Fruit fly (Drosophila melanogaster) whole organism, wandering third instar larva: Measurements from ENCODE around the gene VhaM9.7-c.

Experiments used
- CG32264 ChIP-seq: fragments of 200-800 bp; sonication (Bioruptor generic); optimal IDR thresholded peaks from 2 replicates; lab custom pipeline; 2016; ENCODE audit warnings: missing biosample characterization, missing genetic modification characterization
- CG9705 ChIP-seq: fragments of 200-800 bp; sonication (Bioruptor generic); optimal IDR thresholded peaks from 2 replicates; lab custom pipeline; 2018; ENCODE audit warnings: missing biosample characterization, mild to moderate bottlenecking, missing genetic modification characterization
- CrebA ChIP-seq: fragments of 200-800 bp; sonication (Bioruptor generic); optimal IDR thresholded peaks from 2 replicates; lab custom pipeline; 2016; ENCODE audit warnings: missing biosample characterization, mild to moderate bottlenecking, missing genetic modification characterization, borderline replicate concordance
- Dfd ChIP-seq: fragments of >200 bp; optimal IDR thresholded peaks from 2 replicates; lab custom pipeline; 2017; ENCODE audit warnings: missing biosample characterization, missing genetic modification characterization
- GATAd ChIP-seq: sonication (Bioruptor generic); optimal IDR thresholded peaks from 2 replicates; lab custom pipeline; 2016; ENCODE audit warnings: missing biosample characterization, missing genetic modification characterization
- HLH106 ChIP-seq: fragments of 200-800 bp; optimal IDR thresholded peaks from 3 replicates; lab custom pipeline; 2019; ENCODE audit warnings: missing biosample characterization, mild to moderate bottlenecking, missing genetic modification characterization, moderate library complexity
- Hr78 ChIP-seq: fragments of >200 bp; optimal IDR thresholded peaks from 2 replicates; lab custom pipeline; 2017; ENCODE audit warnings: missing biosample characterization, missing genetic modification characterization
- Hr83 ChIP-seq: fragments of 200-300 bp; sonication (Bioruptor generic); optimal IDR thresholded peaks from 2 replicates; lab custom pipeline; 2016; ENCODE audit warnings: missing biosample characterization, mild to moderate bottlenecking, missing genetic modification characterization, moderate library complexity; ENCODE audit not compliant: poor library complexity, severe bottlenecking
- Jra ChIP-seq: sonication (Bioruptor generic); optimal IDR thresholded peaks from 2 replicates; lab custom pipeline; 2016; ENCODE audit warnings: missing biosample characterization, missing genetic modification characterization
- Mio ChIP-seq: sonication (Bioruptor generic); optimal IDR thresholded peaks from 2 replicates; lab custom pipeline; 2016; ENCODE audit warnings: missing biosample characterization, missing genetic modification characterization
- Myc ChIP-seq: fragments of >200 bp; optimal IDR thresholded peaks from 2 replicates; lab custom pipeline; 2017
- N ChIP-seq: fragments of >200 bp; optimal IDR thresholded peaks from 2 replicates; lab custom pipeline; 2018; ENCODE audit warnings: missing biosample characterization, missing external identifiers, missing genetic modification characterization
- OdsH ChIP-seq: fragments of 200-800 bp; sonication (Bioruptor generic); optimal IDR thresholded peaks from 2 replicates; lab custom pipeline; 2016; ENCODE audit warnings: missing biosample characterization, mild to moderate bottlenecking, missing genetic modification characterization
- Rel ChIP-seq, 2 experiments: fragments of 200-800 bp; sonication (Bioruptor generic) in 1 of 2; optimal IDR thresholded peaks; 2 replicates in 1 of 2; 3 replicates in 1 of 2; lab custom pipeline; 2016 to 2019; ENCODE audit warnings: mild to moderate bottlenecking in 2 of 2, missing biosample characterization in 2 of 2, missing genetic modification characterization in 2 of 2, moderate library complexity in 1 of 2
- Sp1 ChIP-seq: fragments of 200-800 bp; sonication (Bioruptor generic); optimal IDR thresholded peaks from 3 replicates; lab custom pipeline; 2019; ENCODE audit warnings: missing biosample characterization, mild to moderate bottlenecking, missing genetic modification characterization, moderate library complexity
- Vsx2 ChIP-seq: fragments of 200-300, 225-300 bp; sonication (Bioruptor generic); optimal IDR thresholded peaks from 2 replicates; lab custom pipeline; 2018; ENCODE audit warnings: missing biosample characterization, missing genetic modification characterization; ENCODE audit not compliant: partially characterized antibody
- br ChIP-seq: fragments of 200-800 bp; sonication (Bioruptor generic); optimal IDR thresholded peaks from 2 replicates; lab custom pipeline; 2016; ENCODE audit warnings: missing biosample characterization, missing genetic modification characterization
- brk ChIP-seq: fragments of 200-800 bp; sonication (Bioruptor generic); optimal IDR thresholded peaks from 2 replicates; lab custom pipeline; 2016; ENCODE audit warnings: missing biosample characterization, mild to moderate bottlenecking, missing genetic modification characterization
- dl ChIP-seq, 2 experiments: fragments of 175-275, 200-275 bp in 1 of 2; fragments of 200-275 bp in 1 of 2; sonication (Bioruptor generic); optimal IDR thresholded peaks; lab custom pipeline; 2018; ENCODE audit warnings: mild to moderate bottlenecking in 2 of 2, missing biosample characterization in 2 of 2, missing genetic modification characterization in 2 of 2, moderate library complexity in 2 of 2; ENCODE audit not compliant: partially characterized antibody in 2 of 2, insufficient read depth in 1 of 2
- dmrt93B ChIP-seq: fragments of 200-800 bp; sonication (Bioruptor generic); optimal IDR thresholded peaks from 2 replicates; lab custom pipeline; 2018; ENCODE audit warnings: missing biosample characterization, mild to moderate bottlenecking, missing genetic modification characterization
- dsf ChIP-seq: sonication (Bioruptor generic); optimal IDR thresholded peaks from 2 replicates; lab custom pipeline; 2016; ENCODE audit warnings: missing biosample characterization, missing genetic modification characterization, borderline replicate concordance
- ey ChIP-seq: fragments of 200-800 bp; sonication (Bioruptor generic); optimal IDR thresholded peaks from 2 replicates; lab custom pipeline; 2016; ENCODE audit warnings: missing biosample characterization, missing genetic modification characterization
- foxo ChIP-seq, 2 experiments: fragments of 200-800 bp; sonication (Bioruptor generic); optimal IDR thresholded peaks; 2 replicates in 1 of 2; 3 replicates in 1 of 2; lab custom pipeline; 2016 to 2017; ENCODE audit warnings: missing biosample characterization in 2 of 2, missing genetic modification characterization in 2 of 2
- fru ChIP-seq: fragments of 200-800 bp; sonication (Bioruptor generic); optimal IDR thresholded peaks from 3 replicates; lab custom pipeline; 2016; ENCODE audit warnings: missing biosample characterization, mild to moderate bottlenecking, missing genetic modification characterization
- jim ChIP-seq: fragments of 175-275, 200-325 bp; sonication (Bioruptor generic); optimal IDR thresholded peaks from 2 replicates; lab custom pipeline; 2016; ENCODE audit warnings: missing biosample characterization, mild to moderate bottlenecking, missing genetic modification characterization
- lola ChIP-seq: fragments of >200 bp; optimal IDR thresholded peaks from 2 replicates; lab custom pipeline; 2017; ENCODE audit warnings: missing biosample characterization, missing genetic modification characterization
- psq ChIP-seq: fragments of 200-800 bp; sonication (Bioruptor generic); optimal IDR thresholded peaks from 3 replicates; lab custom pipeline; 2017; ENCODE audit warnings: missing biosample characterization, mild to moderate bottlenecking, missing genetic modification characterization, moderate library complexity
- rgr ChIP-seq: fragments of 200-800 bp; sonication (Bioruptor generic); optimal IDR thresholded peaks from 3 replicates; lab custom pipeline; 2016; ENCODE audit warnings: missing biosample characterization, mild to moderate bottlenecking, missing genetic modification characterization
- sage ChIP-seq: fragments of 200-800 bp; sonication (Bioruptor generic); optimal IDR thresholded peaks from 2 replicates; lab custom pipeline; 2016; ENCODE audit warnings: missing biosample characterization, mild to moderate bottlenecking, missing genetic modification characterization
- tai ChIP-seq: sonication (Bioruptor generic); optimal IDR thresholded peaks from 2 replicates; lab custom pipeline; 2016; ENCODE audit warnings: missing biosample characterization, missing genetic modification characterization
- woc ChIP-seq: sonication (Bioruptor generic); optimal IDR thresholded peaks from 2 replicates; lab custom pipeline; 2016; ENCODE audit warnings: missing biosample characterization, mild to moderate bottlenecking, missing genetic modification characterization

VhaM9.7-c gene

dm6 chr3L:4204239-4204638 is 17.6 kb upstream of the VhaM9.7-c start, which contains the start of gene CG15005:
CG15005 (minus strand) TSS chr3L:4204339.
- TF ChIP-seq OdsH (GFP tag; lab: Kevin White, UChicago) (no peak), woc (GFP tag; lab: Kevin White, UChicago) (no peak), Hr78 (GFP tag; lab: Kevin White, UChicago) (no peak), jim (GFP tag; lab: Kevin White, UChicago) (no peak), sage (GFP tag; lab: Kevin White, UChicago) (no peak)

- TF ChIP-seq Rel (GFP tag; optimal IDR thresholded peaks at IDR 0.05; lab: Kevin White, UChicago): no peak
- peak; percentile 57 for TF ChIP-seq Rel (tag; optimal IDR thresholded peaks at IDR 0.05; lab: Kevin White, UChicago)
- no peak for TF ChIP-seq tai (GFP tag; lab: Kevin White, UChicago)
- peak in 1 of 2 experiments; percentile 16 for TF ChIP-seq foxo (GFP tag; optimal IDR thresholded peaks at IDR 0.05; lab: Kevin White, UChicago)
Observed at dm6 chr3L:4193730-4194649, 7.3 kb upstream of the VhaM9.7-c start, which contains the start of gene CG43367. CG43367 (plus strand) TSS chr3L:4193993.

- peak; percentile 64 for TF ChIP-seq Myc (lab: Kevin White, UChicago)
- no peak for TF ChIP-seq fru (GFP tag; lab: Kevin White, UChicago)
- TF ChIP-seq woc (GFP tag; lab: Kevin White, UChicago): peak; percentile 9
Observed at dm6 chr3L:4187930-4188523, 1.4 kb upstream of the VhaM9.7-c start, which contains the start of the genes Teh2 and tipE. Teh2 (minus strand) TSS chr3L:4188023. tipE (plus strand) TSS chr3L:4188499.

- TF ChIP-seq rgr (GFP tag; lab: Kevin White, UChicago) (no peak), Hr83 (GFP tag; lab: Kevin White, UChicago) (no peak), fru (GFP tag; lab: Kevin White, UChicago) (no peak), br (GFP tag; lab: Kevin White, UChicago) (no peak)
Observed at dm6 chr3L:4185259-4185658, 1.4 kb downstream of the VhaM9.7-c start.

- no peak for TF ChIP-seq sage (GFP tag; lab: Kevin White, UChicago)
- no peak for TF ChIP-seq ey (GFP tag; lab: Kevin White, UChicago)
- TF ChIP-seq Sp1 (GFP tag; lab: Kevin White, UChicago): no peak
- TF ChIP-seq dl (GFP tag; optimal IDR thresholded peaks at IDR 0.05; lab: Kevin White, UChicago; ENCODE audit: insufficient read depth in 1 of 2, partially characterized antibody in 2 of 2): no peak
- no peak for TF ChIP-seq CG32264
- no peak for TF ChIP-seq dsf
- TF ChIP-seq brk: no peak
- no peak for TF ChIP-seq Vsx2 (GFP tag; lab: Kevin White, UChicago)
- TF ChIP-seq Hr83 (GFP tag; lab: Kevin White, UChicago): no peak
- TF ChIP-seq br (GFP tag; lab: Kevin White, UChicago): no peak
- TF ChIP-seq Dfd (GFP tag; lab: Kevin White, UChicago): no peak
- TF ChIP-seq woc (GFP tag; lab: Kevin White, UChicago): no peak
Observed at dm6 chr3L:4184563-4184962, 2.1 kb downstream of the VhaM9.7-c start, which contains the start of gene Teh3. Teh3 (minus strand) TSS chr3L:4184663.

dm6 chr3L:4177981-4178562 is 8.6 kb downstream of the VhaM9.7-c start, which contains the start of gene Teh4:
Teh4 (minus strand) TSS chr3L:4178270.
- TF ChIP-seq CG9705 (GFP tag; lab: Kevin White, UChicago) (no peak), lola (GFP tag; lab: Kevin White, UChicago) (no peak), woc (GFP tag; lab: Kevin White, UChicago) (no peak), Jra (GFP tag; lab: Kevin White, UChicago) (no peak), N (no peak), CrebA (GFP tag; lab: Kevin White, UChicago) (no peak), CG32264 (no peak), Dfd (GFP tag; lab: Kevin White, UChicago) (no peak), HLH106 (tag; lab: Kevin White, UChicago) (no peak), Mio (no peak), OdsH (GFP tag; lab: Kevin White, UChicago) (no peak), br (GFP tag; lab: Kevin White, UChicago) (no peak), GATAd (GFP tag; lab: Kevin White, UChicago) (no peak), psq (GFP tag; lab: Kevin White, UChicago) (no peak), tai (GFP tag; lab: Kevin White, UChicago) (no peak), dmrt93B (GFP tag; lab: Kevin White, UChicago) (no peak)
- TF ChIP-seq, all 38 proteins: peak for 0
